Fruit fly (Drosophila melanogaster) Kc167 (cell line): ENCODE results near the gene Glut4EF.

Experiments
- Sin3A ChIP-seq: fragments of >200 bp; optimal IDR thresholded peaks from 2 replicates; lab custom pipeline; 2018; ENCODE audit warnings: missing external identifiers
- psq ChIP-seq: fragments of >200 bp; optimal IDR thresholded peaks from 2 replicates; lab custom pipeline; 2017; ENCODE audit warnings: missing external identifiers

dm6 chr3R:9915682-9916081, 41.2 kb downstream of the Glut4EF start:
- TF ChIP-seq Sin3A (lab: Kevin White, UChicago) (no peak), psq (lab: Kevin White, UChicago) (no peak)
